Fruit fly (Drosophila melanogaster) whole organism, embryonic: Measurements from ENCODE around the gene Unr.

Experiments used
- Atf6 ChIP-seq: fragments of 200-800 bp; sonication (Bioruptor generic); IDR thresholded peaks from 2 replicates; pipeline ENCODE4 v1.3.6; 2022; ENCODE audit warnings: missing biosample characterization, missing genetic modification characterization
- Bgb ChIP-seq: fragments of 200-800 bp; sonication (Bioruptor generic); IDR thresholded peaks from 2 replicates; pipeline ENCODE4 v1.3.6; 2022; ENCODE audit warnings: missing biosample characterization, missing genetic modification characterization; ENCODE audit not compliant: partially characterized antibody
- Bteb2 ChIP-seq: fragments of 200-800 bp; sonication (Bioruptor generic); optimal IDR thresholded peaks from 2 replicates; lab custom pipeline; 2016; ENCODE audit warnings: missing biosample characterization, missing genetic modification characterization
- CG10267 ChIP-seq: fragments of 200-800 bp; sonication (Bioruptor generic); optimal IDR thresholded peaks from 2 replicates; lab custom pipeline; 2018; ENCODE audit warnings: missing biosample characterization, mild to moderate bottlenecking, missing genetic modification characterization, moderate library complexity
- CG10565 ChIP-seq: fragments of 200-800 bp; sonication (Bioruptor generic); optimal IDR thresholded peaks from 3 replicates; lab custom pipeline; 2016; ENCODE audit warnings: missing biosample characterization, mild to moderate bottlenecking, missing genetic modification characterization
- CG12155 ChIP-seq: fragments of 200-800 bp; sonication (Bioruptor generic); optimal IDR thresholded peaks from 3 replicates; lab custom pipeline; 2016; ENCODE audit warnings: missing biosample characterization, missing genetic modification characterization
- CG12299 ChIP-seq: fragments of 200-800 bp; sonication (Bioruptor generic); optimal IDR thresholded peaks from 2 replicates; lab custom pipeline; 2018; ENCODE audit warnings: missing biosample characterization, mild to moderate bottlenecking, missing genetic modification characterization
- CG13287 ChIP-seq: fragments of 200-800 bp; sonication (Bioruptor generic); IDR thresholded peaks from 2 replicates; pipeline ENCODE4 v1.3.6; 2022; ENCODE audit warnings: missing biosample characterization, missing genetic modification characterization; ENCODE audit not compliant: partially characterized antibody
- CG14710 ChIP-seq: fragments of 200-800 bp; sonication (Bioruptor generic); optimal IDR thresholded peaks from 3 replicates; lab custom pipeline; 2019; ENCODE audit warnings: missing biosample characterization, mild to moderate bottlenecking, missing genetic modification characterization, moderate library complexity
- CG14860 ChIP-seq: fragments of 200-800 bp; sonication (Bioruptor generic); IDR thresholded peaks from 3 replicates; pipeline ENCODE4 v1.3.6; 2022; ENCODE audit warnings: missing biosample characterization, missing genetic modification characterization; ENCODE audit not compliant: partially characterized antibody
- CG17829 ChIP-seq: fragments of 200-800 bp; optimal IDR thresholded peaks from 2 replicates; lab custom pipeline; 2019; ENCODE audit warnings: missing biosample characterization, mild to moderate bottlenecking, missing genetic modification characterization, moderate library complexity
- CG18262 ChIP-seq: fragments of 200-800 bp; optimal IDR thresholded peaks from 3 replicates; lab custom pipeline; 2019; ENCODE audit warnings: missing biosample characterization, mild to moderate bottlenecking, missing genetic modification characterization, moderate library complexity
- CG2202 ChIP-seq: fragments of 200-800 bp; sonication (Bioruptor generic); optimal IDR thresholded peaks from 2 replicates; lab custom pipeline; 2018; ENCODE audit warnings: missing biosample characterization, mild to moderate bottlenecking, missing genetic modification characterization
- CG33213 ChIP-seq: fragments of 200-800 bp; sonication (Bioruptor generic); optimal IDR thresholded peaks from 3 replicates; lab custom pipeline; 2016; ENCODE audit warnings: missing biosample characterization, missing genetic modification characterization
- CG34376 ChIP-seq: fragments of 200-800 bp; sonication (Bioruptor generic); optimal IDR thresholded peaks from 2 replicates; lab custom pipeline; 2018; ENCODE audit warnings: missing biosample characterization, mild to moderate bottlenecking, missing genetic modification characterization
- CG4424 ChIP-seq: fragments of 200-800 bp; sonication (Bioruptor generic); optimal IDR thresholded peaks from 3 replicates; lab custom pipeline; 2016; ENCODE audit warnings: missing biosample characterization, missing genetic modification characterization
- CG6683 ChIP-seq: fragments of 200-800 bp; sonication (Bioruptor generic); optimal IDR thresholded peaks from 2 replicates; lab custom pipeline; 2017; ENCODE audit warnings: missing biosample characterization, mild to moderate bottlenecking, missing genetic modification characterization, missing genetic modification reagents
- CG7987 ChIP-seq: fragments of 200-800 bp; sonication (Bioruptor generic); optimal IDR thresholded peaks from 2 replicates; lab custom pipeline; 2018; ENCODE audit warnings: missing biosample characterization, mild to moderate bottlenecking, missing genetic modification characterization, moderate library complexity
- Dll ChIP-seq: fragments of 200-800 bp; sonication (Bioruptor generic); IDR thresholded peaks from 4 replicates; pipeline ENCODE4 v1.3.6; 2022; ENCODE audit warnings: missing biosample characterization, missing genetic modification characterization; ENCODE audit not compliant: partially characterized antibody
- Ets65A ChIP-seq: fragments of 200-800 bp; sonication (Bioruptor generic); peaks from one replicate; lab custom pipeline; 2016; ENCODE audit warnings: missing biosample characterization, missing genetic modification characterization
- HLH4C ChIP-seq: fragments of 200-800 bp; sonication (Bioruptor generic); IDR thresholded peaks from 3 replicates; pipeline ENCODE4 v1.3.6; 2022; ENCODE audit warnings: missing biosample characterization, missing genetic modification characterization; ENCODE audit not compliant: partially characterized antibody
- HmgD ChIP-seq: fragments of 200-800 bp; sonication (Bioruptor generic); optimal IDR thresholded peaks from 3 replicates; lab custom pipeline; 2016; ENCODE audit warnings: missing biosample characterization, missing genetic modification characterization
- Hsf ChIP-seq: fragments of 200-800 bp; sonication (Bioruptor generic); optimal IDR thresholded peaks from 3 replicates; lab custom pipeline; 2016; ENCODE audit warnings: missing biosample characterization, missing genetic modification characterization
- Kr ChIP-seq: fragments of 200-800 bp; sonication (Bioruptor generic); optimal IDR thresholded peaks from 2 replicates; lab custom pipeline; 2017; ENCODE audit warnings: missing biosample characterization, mild to moderate bottlenecking, missing genetic modification characterization
- Lim3 ChIP-seq: fragments of 200-800 bp; sonication (Bioruptor generic); IDR thresholded peaks from 2 replicates; pipeline ENCODE4 v1.3.6; 2022; ENCODE audit warnings: missing biosample characterization, missing genetic modification characterization
- MTF-1 ChIP-seq: fragments of 200-800 bp; sonication (Bioruptor generic); optimal IDR thresholded peaks from 2 replicates; lab custom pipeline; 2018; ENCODE audit warnings: missing biosample characterization, mild to moderate bottlenecking, missing genetic modification characterization, borderline replicate concordance
- Mes4 ChIP-seq: fragments of 200-800 bp; sonication (Bioruptor generic); optimal IDR thresholded peaks from 2 replicates; lab custom pipeline; 2016; ENCODE audit warnings: missing biosample characterization, missing genetic modification characterization
- Mrtf ChIP-seq: fragments of 200-800 bp; sonication (Bioruptor generic); IDR thresholded peaks from 3 replicates; pipeline ENCODE4 v1.3.6; 2022; ENCODE audit warnings: missing biosample characterization, missing genetic modification characterization
- Myb ChIP-seq: fragments of 200-800 bp; sonication (Bioruptor generic); optimal IDR thresholded peaks from 2 replicates; lab custom pipeline; 2016; ENCODE audit warnings: missing biosample characterization, missing genetic modification characterization
- Optix ChIP-seq: fragments of 200-800 bp; sonication (Bioruptor generic); IDR thresholded peaks from 3 replicates; pipeline ENCODE4 v1.3.6; 2022; ENCODE audit warnings: missing biosample characterization, missing genetic modification characterization
- Pdp1 ChIP-seq, 2 experiments: fragments of 200-800 bp; sonication (Bioruptor generic); optimal IDR thresholded peaks; 3 replicates each; lab custom pipeline; 2016; ENCODE audit warnings: missing biosample characterization in 2 of 2, missing genetic modification characterization in 2 of 2, mild to moderate bottlenecking in 1 of 2, moderate library complexity in 1 of 2
- Sry-δ ChIP-seq: fragments of 200-800 bp; sonication (Bioruptor generic); optimal IDR thresholded peaks from 2 replicates; lab custom pipeline; 2016; ENCODE audit warnings: missing biosample characterization, missing genetic modification characterization
- Xbp1 ChIP-seq: fragments of 200-800 bp; sonication (Bioruptor generic); optimal IDR thresholded peaks from 3 replicates; lab custom pipeline; 2016; ENCODE audit warnings: missing biosample characterization, mild to moderate bottlenecking, missing genetic modification characterization
- YL-1 ChIP-seq: fragments of 200-800 bp; sonication (Bioruptor generic); optimal IDR thresholded peaks from 3 replicates; lab custom pipeline; 2017; ENCODE audit warnings: missing biosample characterization, mild to moderate bottlenecking, missing genetic modification characterization
- cg ChIP-seq: fragments of 200-800 bp; sonication (Bioruptor generic); optimal IDR thresholded peaks from 3 replicates; lab custom pipeline; 2019; ENCODE audit warnings: missing biosample characterization, mild to moderate bottlenecking, missing genetic modification characterization, moderate library complexity
- dati ChIP-seq: fragments of 200-800 bp; sonication (Bioruptor generic); IDR thresholded peaks from 2 replicates; pipeline ENCODE4 v1.3.6; 2022; ENCODE audit warnings: missing biosample characterization, missing genetic modification characterization
- dm ChIP-seq: fragments of 200-800 bp; sonication (Bioruptor generic); optimal IDR thresholded peaks from 3 replicates; lab custom pipeline; 2016; ENCODE audit warnings: missing biosample characterization, missing genetic modification characterization
- dpn ChIP-seq, 2 experiments: fragments of 200-800 bp; sonication (Bioruptor generic); optimal IDR thresholded peaks; 3 replicates each; lab custom pipeline; 2016; ENCODE audit warnings: missing biosample characterization in 2 of 2, missing genetic modification characterization in 2 of 2
- fd102C ChIP-seq: fragments of 200-800 bp; sonication (Bioruptor generic); optimal IDR thresholded peaks from 2 replicates; lab custom pipeline; 2018; ENCODE audit warnings: missing biosample characterization, mild to moderate bottlenecking, missing genetic modification characterization, moderate library complexity
- ind ChIP-seq: fragments of 200-800 bp; sonication (Bioruptor generic); optimal IDR thresholded peaks from 3 replicates; lab custom pipeline; 2016; ENCODE audit warnings: missing biosample characterization, missing genetic modification characterization
- lab ChIP-seq: fragments of 200-800 bp; sonication (Bioruptor generic); optimal IDR thresholded peaks from 3 replicates; lab custom pipeline; 2017; ENCODE audit warnings: missing biosample characterization, missing genetic modification characterization, mild to moderate bottlenecking, moderate library complexity, missing genetic modification reagents
- nom ChIP-seq: fragments of 200-800 bp; sonication (Bioruptor generic); optimal IDR thresholded peaks from 2 replicates; lab custom pipeline; 2017; ENCODE audit warnings: missing biosample characterization, missing genetic modification characterization, mild to moderate bottlenecking, moderate library complexity, missing genetic modification reagents
- onecut ChIP-seq: fragments of 200-800 bp; sonication (Bioruptor generic); IDR thresholded peaks from 2 replicates; pipeline ENCODE4 v1.3.6; 2022; ENCODE audit warnings: missing biosample characterization, missing genetic modification characterization
- phol ChIP-seq: fragments of 200-800 bp; sonication (Bioruptor generic); optimal IDR thresholded peaks from 3 replicates; lab custom pipeline; 2018; ENCODE audit warnings: missing biosample characterization, mild to moderate bottlenecking, missing genetic modification characterization, moderate library complexity
- sna ChIP-seq: fragments of 200-800 bp; sonication (Bioruptor generic); IDR thresholded peaks from 2 replicates; pipeline ENCODE4 v1.3.6; 2022; ENCODE audit warnings: missing biosample characterization, missing genetic modification characterization; ENCODE audit not compliant: partially characterized antibody
- stwl ChIP-seq: fragments of 200-800 bp; sonication (Bioruptor generic); optimal IDR thresholded peaks from 3 replicates; lab custom pipeline; 2018; ENCODE audit warnings: missing biosample characterization, mild to moderate bottlenecking, missing genetic modification characterization, moderate library complexity
- trem ChIP-seq: fragments of 200-800 bp; optimal IDR thresholded peaks from 3 replicates; lab custom pipeline; 2019; ENCODE audit warnings: missing biosample characterization, mild to moderate bottlenecking, missing genetic modification characterization, moderate library complexity
- zen ChIP-seq: fragments of 200-800 bp; sonication (Bioruptor generic); optimal IDR thresholded peaks from 3 replicates; lab custom pipeline; 2018; ENCODE audit warnings: missing biosample characterization, mild to moderate bottlenecking, missing genetic modification characterization, moderate library complexity

Gene Unr

dm6 chr3L:8424831-8425336, 17.3 kb downstream of the Unr start, which contains the start of gene Cbl (continued):
- TF ChIP-seq CG14860 (GFP tag; lab: Robert Waterston, UW) (no peak), zen (tag; lab: Kevin White, UChicago) (peak; percentile 23), dm (GFP tag; lab: Kevin White, UChicago) (peak; percentile 21), Sry-δ (GFP tag; lab: Kevin White, UChicago) (peak; percentile 46), Mrtf (GFP tag; lab: Robert Waterston, UW) (no peak), Myb (GFP tag; lab: Kevin White, UChicago) (peak; percentile 99), phol (tag; lab: Kevin White, UChicago) (peak; percentile 99), Lim3 (GFP tag; lab: Robert Waterston, UW) (no peak), MTF-1 (GFP tag; lab: Kevin White, UChicago) (peak; percentile 52), sna (GFP tag; lab: Robert Waterston, UW) (no peak; the same call in 1 of the 2 replicates), CG33213 (GFP tag; lab: Kevin White, UChicago) (peak; percentile 68), Dll (GFP tag; lab: Robert Waterston, UW) (0 out of 4 replicates have a peak, but pooled peaks have one; percentile 29), CG18262 (tag; lab: Kevin White, UChicago) (peak; percentile 24), dpn (GFP tag; optimal IDR thresholded peaks at IDR 0.05; lab: Kevin White, UChicago) (peak in 1 of 2 experiments; percentile 5), dati (GFP tag; lab: Robert Waterston, UW) (no peak), Ets65A (peak; percentile 55), HLH4C (GFP tag; lab: Robert Waterston, UW) (peak; percentile 22; the same call in 1 of the 3 replicates), cg (GFP tag; lab: Kevin White, UChicago) (peak; percentile 91), lab (GFP tag; lab: Kevin White, UChicago) (no peak), Kr (GFP tag; lab: Kevin White, UChicago) (no peak), CG14710 (tag; lab: Kevin White, UChicago) (peak; percentile 73), Xbp1 (GFP tag; lab: Kevin White, UChicago) (peak; percentile 3), Atf6 (GFP tag; lab: Robert Waterston, UW) (0 out of 2 replicates have a peak, but pooled peaks have one; percentile 26), HmgD (peak; percentile 60), CG2202 (tag; lab: Kevin White, UChicago) (peak; percentile 25), Optix (no peak), CG7987 (GFP tag; lab: Kevin White, UChicago) (peak; percentile 68), CG12299 (tag; lab: Kevin White, UChicago) (peak; percentile 29), CG6683 (GFP tag; lab: Kevin White, UChicago) (peak; percentile 12), stwl (tag; lab: Kevin White, UChicago) (peak; percentile 67), onecut (peak; percentile 23; the same call in 1 of the 2 replicates), CG10267 (tag; lab: Kevin White, UChicago) (peak; percentile 73), Hsf (GFP tag; lab: Kevin White, UChicago) (no peak), fd102C (peak; percentile 10), Bgb (peak; percentile 49; the same call in 1 of the 2 replicates), CG10565 (no peak), YL-1 (GFP tag; lab: Kevin White, UChicago) (peak; percentile 94), Pdp1 (GFP tag; optimal IDR thresholded peaks at IDR 0.05; lab: Kevin White, UChicago) (peak in 1 of 2 experiments; percentile 62), nom (peak; percentile 52), CG12155 (peak; percentile 56), ind (GFP tag; lab: Kevin White, UChicago) (no peak), CG13287 (GFP tag; lab: Robert Waterston, UW) (peak; percentile 60; the same call in 1 of the 2 replicates), Bteb2 (no peak), Mes4 (peak; percentile 12), CG4424 (GFP tag; lab: Kevin White, UChicago) (peak; percentile 0), trem (peak; percentile 69), CG34376 (GFP tag; lab: Kevin White, UChicago) (peak; percentile 33), CG17829 (tag; lab: Kevin White, UChicago) (peak; percentile 60)
